Fruit fly (Drosophila melanogaster): ENCODE measurements around the gene crim.

dm6 chr3L:11711789-11712188, 603 bp upstream of the crim start:
- TF ChIP-seq psq (optimal IDR thresholded peaks at IDR 0.05) = no peak
- no peak for TF ChIP-seq EcR (GFP tag; optimal IDR thresholded peaks at IDR 0.05)
- no peak for TF ChIP-seq Dll (optimal IDR thresholded peaks at IDR 0.05)
